Fruit fly (Drosophila melanogaster) whole organism, embryonic: ENCODE data around the gene CG14667.
A peak's percentile ranks its signal among the peaks of the same experiment; 100 is the strongest.

Source experiments
- Bgb ChIP-seq: fragments of 200-800 bp; sonication (Bioruptor generic); IDR thresholded peaks from 2 replicates; pipeline ENCODE4 v1.3.6; 2022; ENCODE audit warnings: missing biosample characterization, missing genetic modification characterization; ENCODE audit not compliant: partially characterized antibody
- BtbVII ChIP-seq: fragments of 200-800 bp; sonication (Bioruptor generic); optimal IDR thresholded peaks from 3 replicates; lab custom pipeline; 2017; ENCODE audit warnings: missing biosample characterization, mild to moderate bottlenecking, missing genetic modification characterization
- CG10321 ChIP-seq: fragments of 200-800 bp; sonication (Bioruptor generic); IDR thresholded peaks from 2 replicates; pipeline ENCODE4 v1.3.6; 2022; ENCODE audit warnings: missing biosample characterization, missing genetic modification characterization
- CG13296 ChIP-seq: fragments of 200-800 bp; sonication (Bioruptor generic); optimal IDR thresholded peaks from 3 replicates; lab custom pipeline; 2018; ENCODE audit warnings: missing biosample characterization, mild to moderate bottlenecking, missing genetic modification characterization
- CG15514 ChIP-seq: fragments of 200-800 bp; sonication (Bioruptor generic); optimal IDR thresholded peaks from 3 replicates; lab custom pipeline; 2017; ENCODE audit warnings: missing biosample characterization, missing genetic modification characterization, mild to moderate bottlenecking, moderate library complexity, missing genetic modification reagents
- CG17568 ChIP-seq: fragments of 200-800 bp; sonication (Bioruptor generic); optimal IDR thresholded peaks from 2 replicates; lab custom pipeline; 2018; ENCODE audit warnings: missing biosample characterization, mild to moderate bottlenecking, missing genetic modification characterization, moderate library complexity
- CG1792 ChIP-seq: fragments of 200-800 bp; sonication (Bioruptor generic); optimal IDR thresholded peaks from 2 replicates; lab custom pipeline; 2016; ENCODE audit warnings: missing biosample characterization, missing genetic modification characterization
- CG2199 ChIP-seq: fragments of 200-800 bp; sonication (Bioruptor generic); IDR thresholded peaks from 3 replicates; pipeline ENCODE4 v1.3.6; 2022; ENCODE audit warnings: missing biosample characterization, missing genetic modification characterization
- CG2678 ChIP-seq: fragments of 200-800 bp; sonication (Bioruptor generic); optimal IDR thresholded peaks from 3 replicates; lab custom pipeline; 2019; ENCODE audit warnings: missing biosample characterization, mild to moderate bottlenecking, missing genetic modification characterization, moderate library complexity
- CG34376 ChIP-seq: fragments of 200-800 bp; sonication (Bioruptor generic); optimal IDR thresholded peaks from 2 replicates; lab custom pipeline; 2018; ENCODE audit warnings: missing biosample characterization, mild to moderate bottlenecking, missing genetic modification characterization
- CG5180 ChIP-seq: fragments of 200-800 bp; sonication (Bioruptor generic); optimal IDR thresholded peaks from 3 replicates; lab custom pipeline; 2017; ENCODE audit warnings: missing biosample characterization, missing genetic modification characterization, mild to moderate bottlenecking, moderate library complexity, missing genetic modification reagents
- CG6272 ChIP-seq: fragments of 200-800 bp; sonication (Bioruptor generic); IDR thresholded peaks from 2 replicates; pipeline ENCODE4 v1.3.6; 2022; ENCODE audit warnings: missing biosample characterization, missing genetic modification characterization
- CG7372 ChIP-seq: fragments of 200-800 bp; sonication (Bioruptor generic); IDR thresholded peaks from 2 replicates; pipeline ENCODE4 v1.3.6; 2022; ENCODE audit warnings: missing biosample characterization, missing genetic modification characterization
- CG7987 ChIP-seq: fragments of 200-800 bp; sonication (Bioruptor generic); optimal IDR thresholded peaks from 2 replicates; lab custom pipeline; 2018; ENCODE audit warnings: missing biosample characterization, mild to moderate bottlenecking, missing genetic modification characterization, moderate library complexity
- CG9932 ChIP-seq: fragments of 200-800 bp; sonication (Bioruptor generic); IDR thresholded peaks from 2 replicates; pipeline ENCODE4 v1.3.6; 2022; ENCODE audit warnings: missing biosample characterization, missing genetic modification characterization
- Eip74EF ChIP-seq, 2 experiments: fragments of 200-800 bp in 1 of 2; fragments of >200 bp in 1 of 2; sonication (Bioruptor generic) in 1 of 2; optimal IDR thresholded peaks; 2 replicates each; lab custom pipeline; 2017 to 2019; ENCODE audit warnings: missing biosample characterization in 2 of 2, missing genetic modification characterization in 2 of 2, mild to moderate bottlenecking in 1 of 2, moderate library complexity in 1 of 2
- H15 ChIP-seq: fragments of 200-800 bp; sonication (Bioruptor generic); IDR thresholded peaks from 3 replicates; pipeline ENCODE4 v1.3.6; 2022; ENCODE audit warnings: missing biosample characterization, missing genetic modification characterization
- HHEX ChIP-seq: fragments of 200-800 bp; sonication (Bioruptor generic); optimal IDR thresholded peaks from 3 replicates; lab custom pipeline; 2017; ENCODE audit warnings: missing biosample characterization, mild to moderate bottlenecking, missing genetic modification characterization, missing genetic modification reagents
- HLH4C ChIP-seq: fragments of 200-800 bp; sonication (Bioruptor generic); IDR thresholded peaks from 3 replicates; pipeline ENCODE4 v1.3.6; 2022; ENCODE audit warnings: missing biosample characterization, missing genetic modification characterization; ENCODE audit not compliant: partially characterized antibody
- MBD-R2 ChIP-seq: fragments of 200-800 bp; sonication (Bioruptor generic); IDR thresholded peaks from 2 replicates; pipeline ENCODE4 v1.3.6; 2022; ENCODE audit warnings: missing biosample characterization, missing genetic modification characterization
- Med ChIP-seq: fragments of 200-800 bp; sonication (Bioruptor generic); peaks from one replicate; lab custom pipeline; 2016; ENCODE audit warnings: missing biosample characterization, missing genetic modification characterization, mild to moderate bottlenecking, inconsistent platforms, moderate library complexity
- Meics ChIP-seq: fragments of 200-800 bp; sonication (Bioruptor generic); optimal IDR thresholded peaks from 2 replicates; lab custom pipeline; 2017; ENCODE audit warnings: missing biosample characterization, mild to moderate bottlenecking, missing genetic modification characterization
- Neu2 ChIP-seq: fragments of 200-800 bp; sonication (Bioruptor generic); optimal IDR thresholded peaks from 3 replicates; lab custom pipeline; 2016; ENCODE audit warnings: missing biosample characterization, missing genetic modification characterization, borderline replicate concordance
- Nf-YC ChIP-seq: fragments of 200-800 bp; optimal IDR thresholded peaks from 3 replicates; lab custom pipeline; 2019; ENCODE audit warnings: missing biosample characterization, mild to moderate bottlenecking, missing genetic modification characterization, moderate library complexity
- Xbp1 ChIP-seq: fragments of 200-800 bp; sonication (Bioruptor generic); optimal IDR thresholded peaks from 3 replicates; lab custom pipeline; 2016; ENCODE audit warnings: missing biosample characterization, mild to moderate bottlenecking, missing genetic modification characterization
- caup ChIP-seq: fragments of 200-800 bp; sonication (Bioruptor generic); optimal IDR thresholded peaks from 3 replicates; lab custom pipeline; 2017; ENCODE audit warnings: missing biosample characterization, mild to moderate bottlenecking, missing genetic modification characterization, moderate library complexity; ENCODE audit not compliant: severe bottlenecking
- cg ChIP-seq: fragments of 200-800 bp; sonication (Bioruptor generic); optimal IDR thresholded peaks from 3 replicates; lab custom pipeline; 2019; ENCODE audit warnings: missing biosample characterization, mild to moderate bottlenecking, missing genetic modification characterization, moderate library complexity
- chm ChIP-seq: fragments of 200-800 bp; sonication (Bioruptor generic); IDR thresholded peaks from 2 replicates; pipeline ENCODE4 v1.3.6; 2022; ENCODE audit warnings: missing biosample characterization, missing genetic modification characterization
- exex ChIP-seq: fragments of 200-800 bp; sonication (Bioruptor generic); optimal IDR thresholded peaks from 4 replicates; lab custom pipeline; 2018; ENCODE audit warnings: missing biosample characterization, mild to moderate bottlenecking, missing genetic modification characterization, moderate library complexity
- fd3F ChIP-seq: fragments of 200-800 bp; sonication (Bioruptor generic); optimal IDR thresholded peaks from 2 replicates; lab custom pipeline; 2018; ENCODE audit warnings: missing biosample characterization, mild to moderate bottlenecking, missing genetic modification characterization, moderate library complexity
- grau ChIP-seq: fragments of 200-800 bp; optimal IDR thresholded peaks from 3 replicates; lab custom pipeline; 2019; ENCODE audit warnings: missing biosample characterization, mild to moderate bottlenecking, missing genetic modification characterization, moderate library complexity
- gro ChIP-seq: fragments of 200-800 bp; sonication (Bioruptor generic); optimal IDR thresholded peaks from 2 replicates; lab custom pipeline; 2016; ENCODE audit warnings: missing biosample characterization, missing genetic modification characterization
- hbn ChIP-seq: fragments of 200-800 bp; sonication (Bioruptor generic); IDR thresholded peaks from 2 replicates; pipeline ENCODE4 v1.3.6; 2022; ENCODE audit warnings: missing biosample characterization, missing genetic modification characterization; ENCODE audit not compliant: partially characterized antibody
- lola ChIP-seq, 3 experiments: fragments of >200 bp in 2 of 3; fragments of 200-800 bp in 1 of 3; sonication (Bioruptor generic) in 1 of 3; optimal IDR thresholded peaks; 2 replicates each; lab custom pipeline; 2017 to 2019; ENCODE audit warnings: missing biosample characterization in 3 of 3, missing genetic modification characterization in 3 of 3, mild to moderate bottlenecking in 1 of 3, moderate library complexity in 1 of 3
- mirr ChIP-seq: fragments of 200-800 bp; sonication (Bioruptor generic); optimal IDR thresholded peaks from 3 replicates; lab custom pipeline; 2018; ENCODE audit warnings: missing biosample characterization, mild to moderate bottlenecking, missing genetic modification characterization
- pho ChIP-seq: fragments of 200-800 bp; sonication (Bioruptor generic); optimal IDR thresholded peaks from 2 replicates; lab custom pipeline; 2016; ENCODE audit warnings: missing biosample characterization, missing genetic modification characterization
- sd ChIP-seq: fragments of 200-800 bp; sonication (Bioruptor generic); optimal IDR thresholded peaks from 3 replicates; lab custom pipeline; 2018; ENCODE audit warnings: missing biosample characterization, mild to moderate bottlenecking, missing genetic modification characterization, moderate library complexity
- sens ChIP-seq: fragments of 200-800 bp; sonication (Bioruptor generic); peaks from one replicate; lab custom pipeline; 2016; ENCODE audit warnings: missing biosample characterization, missing genetic modification characterization
- sens-2 ChIP-seq: fragments of 200-800 bp; sonication (Bioruptor generic); IDR thresholded peaks from 2 replicates; pipeline ENCODE4 v1.3.6; 2022; ENCODE audit warnings: missing biosample characterization, missing genetic modification characterization
- slp2 ChIP-seq: fragments of 200-800 bp; sonication (Bioruptor generic); optimal IDR thresholded peaks from 2 replicates; lab custom pipeline; 2016; ENCODE audit warnings: missing biosample characterization, missing genetic modification characterization
- ssp ChIP-seq: fragments of 200-800 bp; sonication (Bioruptor generic); IDR thresholded peaks from 2 replicates; pipeline ENCODE4 v1.3.6; 2022; ENCODE audit warnings: missing biosample characterization, missing genetic modification characterization
- sug ChIP-seq: fragments of 200-800 bp; optimal IDR thresholded peaks from 2 replicates; lab custom pipeline; 2019; ENCODE audit warnings: missing biosample characterization, mild to moderate bottlenecking, missing genetic modification characterization, moderate library complexity
- zf30C ChIP-seq: fragments of 200-800 bp; sonication (Bioruptor generic); optimal IDR thresholded peaks from 3 replicates; lab custom pipeline; 2018; ENCODE audit warnings: missing biosample characterization, mild to moderate bottlenecking, missing genetic modification characterization

Gene CG14667

dm6 chr3R:5363412-5363811 is 11.4 kb upstream of the CG14667 start (continued):
- TF ChIP-seq slp2 (GFP tag; lab: Kevin White, UChicago) (no peak), CG7372 (GFP tag; lab: Robert Waterston, UW) (peak; percentile 52)

dm6 chr3R:5364539-5365273 is 10.1 kb upstream of the CG14667 start:
- TF ChIP-seq CG17568 (peak; percentile 13), CG15514 (GFP tag; lab: Kevin White, UChicago) (peak; percentile 20), CG10321 (GFP tag; lab: Robert Waterston, UW) (no peak), CG7987 (peak; percentile 43), CG2678 (tag; lab: Kevin White, UChicago) (peak; percentile 29), Xbp1 (GFP tag; lab: Kevin White, UChicago) (no peak), Eip74EF (GFP tag; optimal IDR thresholded peaks at IDR 0.05; lab: Kevin White, UChicago) (peak in 1 of 2 experiments; percentile 79), fd3F (GFP tag; lab: Kevin White, UChicago) (peak; percentile 40), CG13296 (GFP tag; lab: Kevin White, UChicago) (peak; percentile 46), CG1792 (GFP tag; lab: Kevin White, UChicago) (no peak), grau (no peak), caup (peak; percentile 36), cg (no peak), CG7372 (GFP tag; lab: Robert Waterston, UW) (no peak), sug (peak; percentile 39), chm (GFP tag; lab: Robert Waterston, UW) (0 out of 2 replicates have a peak, but pooled peaks have one; percentile 16), HLH4C (GFP tag; lab: Robert Waterston, UW) (no peak), hbn (GFP tag; lab: Robert Waterston, UW) (no peak), Nf-YC (tag; lab: Kevin White, UChicago) (peak; percentile 4), Med (peak; percentile 20), Bgb (GFP tag; lab: Robert Waterston, UW) (no peak), sd (peak; percentile 21), sens-2 (GFP tag; lab: Robert Waterston, UW) (0 out of 2 replicates have a peak, but pooled peaks have one; percentile 17), Meics (GFP tag; lab: Kevin White, UChicago) (peak; percentile 13), H15 (GFP tag; lab: Robert Waterston, UW) (0 out of 3 replicates have a peak, but pooled peaks have one; percentile 16), gro (peak; percentile 13), CG9932 (GFP tag; lab: Robert Waterston, UW) (0 out of 2 replicates have a peak, but pooled peaks have one; percentile 16), BtbVII (peak; percentile 25), zf30C (GFP tag; lab: Kevin White, UChicago) (no peak), MBD-R2 (GFP tag; lab: Robert Waterston, UW) (no peak), ssp (GFP tag; lab: Robert Waterston, UW) (no peak), exex (tag; lab: Kevin White, UChicago) (peak; percentile 71), HHEX (no peak), sens (GFP tag; lab: Kevin White, UChicago) (peak; percentile 27), lola (GFP tag; optimal IDR thresholded peaks at IDR 0.05; lab: Kevin White, UChicago) (no peak), CG6272 (GFP tag; lab: Robert Waterston, UW) (no peak), CG34376 (peak; percentile 63), pho (no peak), Neu2 (no peak), mirr (peak; percentile 29), CG5180 (GFP tag; lab: Kevin White, UChicago) (no peak), CG2199 (GFP tag; lab: Robert Waterston, UW) (no peak)
